Worm (Caenorhabditis elegans): ENCODE data around the gene srx-21.
A peak's percentile ranks its signal among the peaks of the same experiment; 100 is the strongest.

The srx-21 gene

ce11 chrV:634855-635254 is 42.0 kb upstream of the srx-21 start, which contains the start of gene F48G7.10:
Gene F48G7.10, minus strand, starts transcription at chrV:634955.
- TF ChIP-seq pat-9 (tag; optimal IDR thresholded peaks at IDR 0.05): no peak
- no peak for TF ChIP-seq hlh-6 (tag; optimal IDR thresholded peaks at IDR 0.05)
- TF ChIP-seq tbx-2 (tag; optimal IDR thresholded peaks at IDR 0.05): no peak
- TF ChIP-seq dve-1 (tag; optimal IDR thresholded peaks at IDR 0.05): no peak
- no peak for TF ChIP-seq K09A11.1 (tag; optimal IDR thresholded peaks at IDR 0.05; ENCODE audit: insufficient read depth)
- no peak for TF ChIP-seq ceh-9 (tag; optimal IDR thresholded peaks at IDR 0.05)
- TF ChIP-seq ceh-14 (tag; optimal IDR thresholded peaks at IDR 0.05): no peak
- no peak for TF ChIP-seq ztf-16 (tag; optimal IDR thresholded peaks at IDR 0.05)
- no peak for TF ChIP-seq unc-42 (tag; optimal IDR thresholded peaks at IDR 0.05)
- TF ChIP-seq hlh-15 (tag; optimal IDR thresholded peaks at IDR 0.05): no peak
- no peak for TF ChIP-seq ceh-19 (GFP tag; optimal IDR thresholded peaks at IDR 0.05)
- no peak for TF ChIP-seq hlh-30 (tag; optimal IDR thresholded peaks at IDR 0.05; ENCODE audit: insufficient read depth)
- no peak for TF ChIP-seq rnt-1 (tag; optimal IDR thresholded peaks at IDR 0.05)
- no peak for TF ChIP-seq ahr-1 (tag; optimal IDR thresholded peaks at IDR 0.05)
- no peak for TF ChIP-seq fkh-6 (tag; optimal IDR thresholded peaks at IDR 0.05)
- no peak for TF ChIP-seq madf-2 (tag; optimal IDR thresholded peaks at IDR 0.05)

DNA sequence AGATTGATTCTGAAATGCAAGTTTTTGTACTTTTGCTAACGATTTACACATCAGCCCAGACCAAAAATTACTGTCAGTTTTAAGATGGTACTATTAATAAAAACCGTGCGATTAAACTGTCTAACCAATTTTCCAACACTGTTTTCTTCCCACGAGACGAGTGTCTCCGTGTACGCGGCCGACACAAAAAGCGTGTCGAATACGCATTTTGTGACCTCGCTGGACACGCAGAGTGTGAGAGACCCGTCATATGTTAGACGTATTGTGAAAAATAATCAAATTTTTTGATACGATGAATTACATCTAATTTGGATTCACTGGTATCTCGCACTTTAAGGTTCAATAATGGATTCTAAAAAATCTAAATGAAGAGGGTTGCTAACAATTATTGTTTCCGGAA is 41.2 kb upstream of the srx-21 start:
- TF ChIP-seq hlh-30 (tag; optimal IDR thresholded peaks at IDR 0.05; ENCODE audit: insufficient read depth): peak; percentile 28
- no peak for TF ChIP-seq ceh-6 (GFP tag; optimal IDR thresholded peaks at IDR 0.05)

- TF ChIP-seq K02D7.2 (tag; optimal IDR thresholded peaks at IDR 0.05): no peak
- TF ChIP-seq F13H6.1 (tag; optimal IDR thresholded peaks at IDR 0.05): no peak
- TF ChIP-seq hlh-13 (GFP tag; optimal IDR thresholded peaks at IDR 0.05): no peak
- no peak for TF ChIP-seq ceh-19 (GFP tag; optimal IDR thresholded peaks at IDR 0.05)
- no peak for TF ChIP-seq T23F11.4 (GFP tag; optimal IDR thresholded peaks at IDR 0.05)
- no peak for TF ChIP-seq syd-9 (tag; optimal IDR thresholded peaks at IDR 0.05)
- no peak for TF ChIP-seq madf-2 (tag; optimal IDR thresholded peaks at IDR 0.05)
- TF ChIP-seq nhr-232 (tag; optimal IDR thresholded peaks at IDR 0.05): no peak
- no peak for TF ChIP-seq sdc-2 (tag; optimal IDR thresholded peaks at IDR 0.05)
- no peak for TF ChIP-seq ceh-30 (tag; optimal IDR thresholded peaks at IDR 0.05)
- TF ChIP-seq ceh-22 (tag; optimal IDR thresholded peaks at IDR 0.05): no peak
- TF ChIP-seq unc-55 (GFP tag; optimal IDR thresholded peaks at IDR 0.05): no peak
- no peak for TF ChIP-seq pqm-1 (tag; optimal IDR thresholded peaks at IDR 0.05)
Measured at ce11 chrV:636281-636680, 40.6 kb upstream of the srx-21 start, which contains the start of gene pals-31. Gene pals-31, plus strand, starts transcription at chrV:636581.

DNA sequence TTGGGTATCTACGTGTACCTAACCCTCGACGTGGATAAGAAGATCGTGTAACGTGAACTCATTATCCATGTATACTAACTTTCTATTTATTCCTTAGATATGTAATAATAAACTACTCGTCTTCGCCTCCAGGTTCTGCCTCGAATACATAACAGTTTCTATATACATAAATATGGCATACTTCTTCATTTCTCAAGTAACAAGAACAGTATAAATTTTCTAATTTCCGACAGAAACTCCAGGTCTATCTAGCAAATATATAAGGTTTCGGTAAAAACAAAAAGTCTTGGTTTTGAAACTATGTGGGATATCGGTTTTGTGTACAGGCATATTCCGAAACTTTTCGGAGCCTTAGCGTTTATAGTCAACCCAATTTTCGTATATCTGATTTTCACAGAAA is 38.5 kb upstream of the srx-21 start, which contains the start of gene srj-37:
srj-37 (plus strand) TSS at position 301 of the 400 bp plus-strand sequence.
- TF ChIP-seq sox-2 (GFP tag; IDR thresholded peaks at IDR 0.05) (no peak), tbx-7 (tag; optimal IDR thresholded peaks at IDR 0.05) (no peak), K09A11.1 (tag; optimal IDR thresholded peaks at IDR 0.05; ENCODE audit: insufficient read depth) (no peak), ceh-30 (tag; optimal IDR thresholded peaks at IDR 0.05) (no peak), fkh-6 (tag; optimal IDR thresholded peaks at IDR 0.05) (no peak), gmeb-2 (tag; optimal IDR thresholded peaks at IDR 0.05) (no peak), dve-1 (tag; optimal IDR thresholded peaks at IDR 0.05) (no peak), ceh-31 (tag; optimal IDR thresholded peaks at IDR 0.05) (no peak), ceh-14 (tag; optimal IDR thresholded peaks at IDR 0.05) (no peak), npax-4 (tag; optimal IDR thresholded peaks at IDR 0.05) (no peak), ceh-48 (tag; optimal IDR thresholded peaks at IDR 0.05) (no peak), sdc-2 (tag; optimal IDR thresholded peaks at IDR 0.05) (no peak), unc-3 (GFP tag; conservative IDR thresholded peaks at IDR 0.05) (no peak), unc-3 (tag; optimal IDR thresholded peaks at IDR 0.05) (no peak), pat-9 (tag; optimal IDR thresholded peaks at IDR 0.05) (no peak), pha-4 (tag; optimal IDR thresholded peaks at IDR 0.05) (no peak)
